Worm (Caenorhabditis elegans) whole organism, L1 larva: ENCODE measurements around the gene ZK829.7.

Source experiments
- C04F5.9 ChIP-seq: sonication (generic microtip); optimal IDR thresholded peaks from 2 replicates; lab custom pipeline; 2016; ENCODE audit warnings: missing genetic modification characterization, missing compliant biosample characterization
- F16B12.6 ChIP-seq: fragments of 150-350 bp; optimal IDR thresholded peaks from 2 replicates; lab custom pipeline; 2014; ENCODE audit warnings: missing biosample characterization, missing genetic modification characterization
- aha-1 ChIP-seq: fragments of 150-350 bp; optimal IDR thresholded peaks from 2 replicates; lab custom pipeline; 2014; ENCODE audit warnings: missing biosample characterization, missing genetic modification characterization
- alr-1 ChIP-seq: fragments of 200-800 bp; sonication (Bioruptor generic); optimal IDR thresholded peaks from 2 replicates; lab custom pipeline; 2018; ENCODE audit warnings: borderline replicate concordance, mild to moderate bottlenecking, missing genetic modification characterization, missing compliant biosample characterization
- aly-2 ChIP-seq: fragments of 150-350 bp; optimal IDR thresholded peaks from 2 replicates; lab custom pipeline; 2014; ENCODE audit warnings: missing biosample characterization, missing genetic modification characterization
- ceh-63 ChIP-seq: fragments of 200-800 bp; sonication (Bioruptor generic); optimal IDR thresholded peaks from 2 replicates; lab custom pipeline; 2018; ENCODE audit warnings: mild to moderate bottlenecking, missing genetic modification characterization, missing compliant biosample characterization
- ceh-8 ChIP-seq: fragments of 200-800 bp; sonication (Bioruptor generic); optimal IDR thresholded peaks from 2 replicates; lab custom pipeline; 2018; ENCODE audit warnings: mild to moderate bottlenecking, missing genetic modification characterization, moderate library complexity, missing compliant biosample characterization
- ceh-88 ChIP-seq: fragments of 200-800 bp; sonication (Bioruptor generic); IDR thresholded peaks from 2 replicates; pipeline ENCODE4 v1.3.6; 2022; ENCODE audit warnings: missing genetic modification characterization, missing compliant biosample characterization
- ceh-90 ChIP-seq: sonication (generic microtip); optimal IDR thresholded peaks from 2 replicates; lab custom pipeline; 2016; ENCODE audit warnings: missing genetic modification characterization, missing compliant biosample characterization
- ces-1 ChIP-seq: fragments of 150-350 bp; optimal IDR thresholded peaks from 2 replicates; lab custom pipeline; 2014; ENCODE audit warnings: missing biosample characterization, missing genetic modification reagents, missing genetic modification characterization
- dsc-1 ChIP-seq: sonication (generic microtip); optimal IDR thresholded peaks from 2 replicates; lab custom pipeline; 2016; ENCODE audit warnings: mild to moderate bottlenecking, missing genetic modification characterization, missing compliant biosample characterization
- efl-1 ChIP-seq, 4 experiments: fragments of 150-350 bp; optimal IDR thresholded peaks in 3 of 4; peaks in 1 of 4; 1 replicate in 1 of 4; 2 replicates in 3 of 4; lab custom pipeline; 2014; ENCODE audit warnings: missing biosample characterization in 2 of 4, missing genetic modification characterization in 2 of 4, missing genetic modification reagents in 2 of 4
- efl-3 ChIP-seq: fragments of 200-800 bp; sonication (Bioruptor generic); optimal IDR thresholded peaks from 2 replicates; lab custom pipeline; 2018; ENCODE audit warnings: mild to moderate bottlenecking, missing genetic modification characterization, missing compliant biosample characterization
- egl-27 ChIP-seq, 2 experiments: fragments of 150-350 bp in 1 of 2; sonication (generic microtip); optimal IDR thresholded peaks; 3 replicates each; lab custom pipeline; 2017 to 2018; ENCODE audit warnings: missing biosample characterization in 2 of 2, missing genetic modification characterization in 2 of 2, missing genetic modification reagents in 2 of 2
- elt-3 ChIP-seq, 6 experiments: fragments of 150-350 bp in 1 of 6; sonication (generic microtip); optimal IDR thresholded peaks; 2 replicates each; lab custom pipeline; 2017 to 2018; ENCODE audit warnings: missing biosample characterization in 6 of 6, missing genetic modification characterization in 6 of 6, inconsistent platforms in 1 of 6
- ets-5 ChIP-seq: fragments of 200-800 bp; sonication (Bioruptor generic); IDR thresholded peaks from 2 replicates; pipeline ENCODE4 v1.3.6; 2022; ENCODE audit warnings: missing genetic modification characterization, missing compliant biosample characterization
- fkh-10 ChIP-seq: sonication (generic microtip); optimal IDR thresholded peaks from 2 replicates; lab custom pipeline; 2017; ENCODE audit warnings: missing biosample characterization, missing genetic modification reagents, missing genetic modification characterization
- grh-1 ChIP-seq: fragments of 200-800 bp; sonication (Bioruptor generic); IDR thresholded peaks from 2 replicates; pipeline ENCODE4 v1.3.6; 2022; ENCODE audit warnings: missing genetic modification reagents, missing genetic modification characterization, missing compliant biosample characterization
- isw-1 ChIP-seq: fragments of 200-800 bp; sonication (Bioruptor generic); IDR thresholded peaks from 2 replicates; pipeline ENCODE4 v1.3.6; 2022; ENCODE audit warnings: missing genetic modification characterization, missing compliant biosample characterization
- jun-1 ChIP-seq: fragments of 150-350 bp; optimal IDR thresholded peaks from 2 replicates; lab custom pipeline; 2014; ENCODE audit warnings: missing biosample characterization, missing genetic modification reagents, missing genetic modification characterization
- lin-13 ChIP-seq: fragments of 150-350 bp; optimal IDR thresholded peaks from 2 replicates; lab custom pipeline; 2014; ENCODE audit warnings: missing biosample characterization, missing genetic modification reagents, missing genetic modification characterization
- lin-14 ChIP-seq: fragments of 200-800 bp; sonication (Bioruptor generic); optimal IDR thresholded peaks from 2 replicates; lab custom pipeline; 2018; ENCODE audit warnings: mild to moderate bottlenecking, missing genetic modification characterization, moderate library complexity, missing compliant biosample characterization
- lin-39 ChIP-seq: fragments of 150-350 bp; optimal IDR thresholded peaks from 2 replicates; lab custom pipeline; 2014; ENCODE audit warnings: missing biosample characterization, missing genetic modification reagents, missing genetic modification characterization
- lsy-2 ChIP-seq, 2 experiments: fragments of 150-350 bp; optimal IDR thresholded peaks; 2 replicates each; lab custom pipeline; 2014; ENCODE audit warnings: missing biosample characterization in 2 of 2, missing genetic modification characterization in 2 of 2
- mab-9 ChIP-seq: fragments of 200-800 bp; sonication (Bioruptor generic); IDR thresholded peaks from 2 replicates; pipeline ENCODE4 v1.3.6; 2022; ENCODE audit warnings: missing genetic modification reagents, missing genetic modification characterization, missing compliant biosample characterization
- mdl-1 ChIP-seq, 2 experiments: fragments of 150-350 bp; optimal IDR thresholded peaks; 2 replicates each; lab custom pipeline; 2014 to 2017; ENCODE audit warnings: missing biosample characterization in 2 of 2, missing genetic modification characterization in 2 of 2, inconsistent platforms in 1 of 2
- mef-2 ChIP-seq: fragments of 150-350 bp; optimal IDR thresholded peaks from 2 replicates; lab custom pipeline; 2014; ENCODE audit warnings: missing biosample characterization, missing genetic modification characterization
- nhr-11 ChIP-seq: fragments of 150-350 bp; optimal IDR thresholded peaks from 2 replicates; lab custom pipeline; 2014; ENCODE audit warnings: missing biosample characterization, missing genetic modification characterization
- nhr-19 ChIP-seq: fragments of 200-800 bp; sonication (Bioruptor generic); conservative IDR thresholded peaks from 2 replicates; pipeline ENCODE4 v1.3.6; 2022; ENCODE audit warnings: missing genetic modification characterization, missing compliant biosample characterization
- nhr-20 ChIP-seq: sonication (generic microtip); optimal IDR thresholded peaks from 2 replicates; lab custom pipeline; 2016; ENCODE audit warnings: mild to moderate bottlenecking, missing genetic modification characterization, missing compliant biosample characterization
- nhr-237 ChIP-seq: fragments of 150-350 bp; optimal IDR thresholded peaks from 2 replicates; lab custom pipeline; 2014; ENCODE audit warnings: missing biosample characterization, missing genetic modification characterization
- nhr-71 ChIP-seq: sonication (generic microtip); optimal IDR thresholded peaks from 2 replicates; lab custom pipeline; 2016; ENCODE audit warnings: mild to moderate bottlenecking, missing genetic modification characterization, moderate library complexity, missing compliant biosample characterization
- nhr-76 ChIP-seq: sonication (generic microtip); optimal IDR thresholded peaks from 2 replicates; lab custom pipeline; 2017; ENCODE audit warnings: missing biosample characterization, missing genetic modification characterization
- nhr-84 ChIP-seq: sonication (generic microtip); optimal IDR thresholded peaks from 2 replicates; lab custom pipeline; 2017; ENCODE audit warnings: missing biosample characterization, missing genetic modification characterization
- pag-3 ChIP-seq: sonication (generic microtip); optimal IDR thresholded peaks from 2 replicates; lab custom pipeline; 2017; ENCODE audit warnings: missing genetic modification characterization, mild to moderate bottlenecking, missing compliant biosample characterization, antibody characterized with exemption, borderline replicate concordance; ENCODE audit not compliant: insufficient read depth
- pqm-1 ChIP-seq: sonication (generic microtip); optimal IDR thresholded peaks from 3 replicates; lab custom pipeline; 2017; ENCODE audit warnings: missing biosample characterization, missing genetic modification characterization
- rnt-1 ChIP-seq: sonication (generic microtip); optimal IDR thresholded peaks from 2 replicates; lab custom pipeline; 2016; ENCODE audit warnings: mild to moderate bottlenecking, missing genetic modification characterization, moderate library complexity, missing compliant biosample characterization
- snu-23 ChIP-seq: sonication (generic microtip); optimal IDR thresholded peaks from 2 replicates; lab custom pipeline; 2016; ENCODE audit warnings: missing genetic modification characterization, missing compliant biosample characterization
- sptf-1 ChIP-seq: fragments of 150-350 bp; optimal IDR thresholded peaks from 2 replicates; lab custom pipeline; 2014; ENCODE audit warnings: missing biosample characterization, missing genetic modification characterization
- sup-37 ChIP-seq: fragments of 200-800 bp; sonication (Bioruptor generic); optimal IDR thresholded peaks from 2 replicates; lab custom pipeline; 2018; ENCODE audit warnings: mild to moderate bottlenecking, missing genetic modification characterization, missing compliant biosample characterization
- swsn-7 ChIP-seq: sonication (generic microtip); optimal IDR thresholded peaks from 2 replicates; lab custom pipeline; 2016; ENCODE audit warnings: missing genetic modification characterization, missing compliant biosample characterization
- tbx-2 ChIP-seq: sonication (generic microtip); optimal IDR thresholded peaks from 2 replicates; lab custom pipeline; 2016; ENCODE audit warnings: missing genetic modification characterization, missing compliant biosample characterization
- unc-130 ChIP-seq: fragments of 150-350 bp; optimal IDR thresholded peaks from 2 replicates; lab custom pipeline; 2017; ENCODE audit warnings: missing biosample characterization, missing genetic modification characterization, inconsistent platforms
- unc-62 ChIP-seq: fragments of 150-350 bp; optimal IDR thresholded peaks from 2 replicates; lab custom pipeline; 2014; ENCODE audit warnings: missing biosample characterization, missing genetic modification reagents, missing genetic modification characterization
- unc-86 ChIP-seq: sonication (generic microtip); optimal IDR thresholded peaks from 2 replicates; lab custom pipeline; 2016; ENCODE audit warnings: missing genetic modification characterization, missing compliant biosample characterization
- unc-98 ChIP-seq: fragments of 200-800 bp; sonication (Bioruptor generic); IDR thresholded peaks from 2 replicates; pipeline ENCODE4 v1.3.6; 2022; ENCODE audit warnings: missing genetic modification characterization, missing compliant biosample characterization
- xbp-1 ChIP-seq: sonication (generic microtip); optimal IDR thresholded peaks from 2 replicates; lab custom pipeline; 2016; ENCODE audit warnings: missing genetic modification characterization, missing compliant biosample characterization
- zip-4 ChIP-seq: fragments of 200-800 bp; sonication (Bioruptor generic); optimal IDR thresholded peaks from 2 replicates; lab custom pipeline; 2018; ENCODE audit warnings: mild to moderate bottlenecking, missing genetic modification characterization, moderate library complexity, missing compliant biosample characterization
- ztf-11 ChIP-seq, 2 experiments: sonication (generic microtip); optimal IDR thresholded peaks; 2 replicates each; lab custom pipeline; 2016 to 2017; ENCODE audit warnings: missing genetic modification characterization in 2 of 2, missing biosample characterization in 1 of 2, missing compliant biosample characterization in 1 of 2

The ZK829.7 gene

ce11 chrIV:12010377-12010776, 49.0 kb upstream of the ZK829.7 start:
- TF ChIP-seq aha-1 (tag; lab: Kevin White, UChicago) (no peak), ceh-8 (GFP tag; lab: Kevin White, UChicago) (no peak), swsn-7 (tag; lab: Kevin White, UChicago) (peak; percentile 22), pag-3 (tag; lab: Kevin White, UChicago) (peak; percentile 97), unc-130 (tag; lab: Kevin White, UChicago) (no peak), mdl-1 (tag; optimal IDR thresholded peaks at IDR 0.05; lab: Kevin White, UChicago) (peak in 1 of 2 experiments; percentile 35), lin-13 (GFP tag; lab: Kevin White, UChicago) (no peak), dsc-1 (tag; lab: Kevin White, UChicago) (peak; percentile 55), lsy-2 (tag; optimal IDR thresholded peaks at IDR 0.05; lab: Kevin White, UChicago) (peak in 1 of 2 experiments; percentile 43), sup-37 (peak; percentile 36), isw-1 (no peak), ces-1 (GFP tag; lab: Kevin White, UChicago) (no peak), efl-3 (GFP tag; lab: Kevin White, UChicago) (no peak), zip-4 (GFP tag; lab: Kevin White, UChicago) (no peak), unc-98 (GFP tag; lab: Robert Waterston, UW) (peak; percentile 42; the same call in 1 of the 2 replicates), ceh-90 (tag; lab: Kevin White, UChicago) (no peak), F16B12.6 (tag; lab: Kevin White, UChicago) (no peak), snu-23 (peak; percentile 41), nhr-237 (tag; lab: Kevin White, UChicago) (no peak), mab-9 (no peak), nhr-84 (no peak), ztf-11 (tag; optimal IDR thresholded peaks at IDR 0.05; lab: Kevin White, UChicago) (no peak), grh-1 (no peak), nhr-11 (tag; lab: Kevin White, UChicago) (no peak), lin-14 (GFP tag; lab: Kevin White, UChicago) (peak; percentile 87), xbp-1 (tag; lab: Kevin White, UChicago) (peak; percentile 7), lin-39 (tag; lab: Kevin White, UChicago) (peak; percentile 8), tbx-2 (tag; lab: Kevin White, UChicago) (peak; percentile 38), alr-1 (tag; lab: Kevin White, UChicago) (no peak), aly-2 (tag; lab: Kevin White, UChicago) (no peak), nhr-19 (GFP tag; lab: Robert Waterston, UW) (peak; percentile 55), nhr-20 (tag; lab: Kevin White, UChicago) (peak; percentile 30), nhr-71 (tag; lab: Kevin White, UChicago) (peak; percentile 77), nhr-76 (no peak), rnt-1 (tag; lab: Kevin White, UChicago) (peak; percentile 83), C04F5.9 (no peak), efl-1 (optimal IDR thresholded peaks at IDR 0.05; lab: Kevin White, UChicago) (peak; percentile 6 to 24), efl-1 (GFP tag; optimal IDR thresholded peaks at IDR 0.05 in 1 of 2; lab: Kevin White, UChicago) (peak; percentile 14 to 90), mef-2 (no peak)

- peak; percentile 33 for TF ChIP-seq nhr-71 (tag; lab: Kevin White, UChicago)
- TF ChIP-seq mdl-1 (tag; optimal IDR thresholded peaks at IDR 0.05; lab: Kevin White, UChicago) = peak in 1 of 2 experiments; percentile 13
- no peak for TF ChIP-seq nhr-11 (tag; lab: Kevin White, UChicago)
- TF ChIP-seq aly-2 (tag; lab: Kevin White, UChicago) = no peak
- no peak for TF ChIP-seq ceh-88 (GFP tag; lab: Robert Waterston, UW)
- no peak for TF ChIP-seq efl-1 (optimal IDR thresholded peaks at IDR 0.05; lab: Kevin White, UChicago)
- peak in 1 of 2 experiments; percentile 41 for TF ChIP-seq efl-1 (GFP tag; optimal IDR thresholded peaks at IDR 0.05 in 1 of 2; lab: Kevin White, UChicago)
- TF ChIP-seq egl-27 (tag; optimal IDR thresholded peaks at IDR 0.05; lab: Kevin White, UChicago) = no peak
- no peak for TF ChIP-seq unc-98 (GFP tag; lab: Robert Waterston, UW)
- TF ChIP-seq sptf-1 (tag; lab: Kevin White, UChicago) = no peak
- TF ChIP-seq ets-5 (GFP tag; lab: Robert Waterston, UW) = no peak
- TF ChIP-seq elt-3 (tag; optimal IDR thresholded peaks at IDR 0.05; lab: Kevin White, UChicago) = no peak
- TF ChIP-seq pqm-1 (tag; lab: Kevin White, UChicago) = no peak
- no peak for TF ChIP-seq fkh-10 (GFP tag; lab: Kevin White, UChicago)
- TF ChIP-seq lin-13 (GFP tag; lab: Kevin White, UChicago) = no peak
- TF ChIP-seq sup-37 = no peak
- no peak for TF ChIP-seq grh-1
- TF ChIP-seq C04F5.9 = no peak
- TF ChIP-seq unc-62 (GFP tag; lab: Kevin White, UChicago) = no peak
- no peak for TF ChIP-seq ceh-63 (GFP tag; lab: Kevin White, UChicago)
- no peak for TF ChIP-seq unc-86 (tag; lab: Kevin White, UChicago)
- no peak for TF ChIP-seq jun-1 (tag; lab: Kevin White, UChicago)
- TF ChIP-seq xbp-1 (tag; lab: Kevin White, UChicago) = no peak
- no peak for TF ChIP-seq ceh-90 (tag; lab: Kevin White, UChicago)
These were observed 47.8 kb upstream of the ZK829.7 start for ce11 chrIV:12009046-12009674.
